Worm (Caenorhabditis elegans) whole organism, midembryonic: ENCODE data around the gene fut-4.

Source experiments
- T22C8.4 ChIP-seq: fragments of 200-800 bp; sonication (Bioruptor generic); IDR thresholded peaks from 2 replicates; pipeline ENCODE4 v1.3.6; 2022; ENCODE audit warnings: missing genetic modification characterization, missing compliant biosample characterization
- cog-1 ChIP-seq: sonication (generic microtip); optimal IDR thresholded peaks from 2 replicates; lab custom pipeline; 2016; ENCODE audit warnings: missing genetic modification characterization, missing compliant biosample characterization
- flt-1 ChIP-seq: fragments of 200-800 bp; sonication (Bioruptor generic); IDR thresholded peaks from 2 replicates; pipeline ENCODE4 v1.3.6; 2022; ENCODE audit warnings: missing genetic modification characterization, missing compliant biosample characterization
- klf-2 ChIP-seq: fragments of 200-800 bp; sonication (Bioruptor generic); conservative IDR thresholded peaks from 2 replicates; pipeline ENCODE4 v1.3.6; 2022; ENCODE audit warnings: missing genetic modification reagents, missing genetic modification characterization, missing compliant biosample characterization
- ztf-23 ChIP-seq: fragments of 200-800 bp; sonication (Bioruptor generic); IDR thresholded peaks from 2 replicates; pipeline ENCODE4 v1.3.6; 2022; ENCODE audit warnings: missing genetic modification reagents, missing genetic modification characterization, missing compliant biosample characterization

DNA sequence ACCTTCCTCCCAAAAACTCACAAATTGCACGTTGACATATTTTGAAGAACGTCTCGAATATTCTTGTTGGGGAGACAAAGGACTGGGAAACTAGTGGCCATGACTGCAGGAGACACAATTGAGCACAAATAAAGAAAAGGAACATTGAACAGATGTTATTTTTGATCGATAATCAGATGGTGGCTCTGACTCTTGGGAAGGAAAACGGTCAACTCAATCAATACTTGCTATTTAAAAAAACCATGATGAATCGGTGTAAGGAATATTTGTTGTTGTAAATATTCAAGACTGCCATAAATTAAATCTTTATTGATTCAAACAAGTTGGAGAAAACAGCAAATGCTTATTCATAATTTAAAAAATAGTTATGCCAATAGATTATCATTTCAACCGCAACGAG is 51.5 kb downstream of the fut-4 start, which contains the start of gene fbxb-105:
- TF ChIP-seq ztf-23, result no peak
- TF ChIP-seq cog-1 (tag; lab: Kevin White, UChicago), result no peak
- no peak for TF ChIP-seq klf-2 (GFP tag; lab: Robert Waterston, UW)
- TF ChIP-seq T22C8.4 (GFP tag; lab: Robert Waterston, UW), result no peak
- TF ChIP-seq flt-1 (GFP tag; lab: Robert Waterston, UW), result no peak
